Fruit fly (Drosophila melanogaster) whole organism, embryonic: ENCODE data around the gene CG1463.
A peak's percentile ranks its signal among the peaks of the same experiment; 100 is the strongest.

Experiments used
- BEAF-32 ChIP-seq: fragments of 200-800 bp; sonication (Bioruptor generic); optimal IDR thresholded peaks from 3 replicates; lab custom pipeline; 2017; ENCODE audit warnings: missing biosample characterization, missing genetic modification characterization, mild to moderate bottlenecking, moderate library complexity, missing genetic modification reagents
- CG10267 ChIP-seq: fragments of 200-800 bp; sonication (Bioruptor generic); optimal IDR thresholded peaks from 2 replicates; lab custom pipeline; 2018; ENCODE audit warnings: missing biosample characterization, mild to moderate bottlenecking, missing genetic modification characterization, moderate library complexity
- CG10543 ChIP-seq: fragments of 200-800 bp; sonication (Bioruptor generic); optimal IDR thresholded peaks from 3 replicates; lab custom pipeline; 2017; ENCODE audit warnings: missing biosample characterization, mild to moderate bottlenecking, missing genetic modification characterization, moderate library complexity
- CG12155 ChIP-seq: fragments of 200-800 bp; sonication (Bioruptor generic); optimal IDR thresholded peaks from 3 replicates; lab custom pipeline; 2016; ENCODE audit warnings: missing biosample characterization, missing genetic modification characterization
- CG12236 ChIP-seq: fragments of 200-800 bp; sonication (Bioruptor generic); optimal IDR thresholded peaks from 2 replicates; lab custom pipeline; 2016; ENCODE audit warnings: missing biosample characterization, missing genetic modification characterization
- CG12391 ChIP-seq: fragments of 200-800 bp; sonication (Bioruptor generic); optimal IDR thresholded peaks from 3 replicates; lab custom pipeline; 2018; ENCODE audit warnings: missing biosample characterization, mild to moderate bottlenecking, missing genetic modification characterization, moderate library complexity
- CG12769 ChIP-seq: fragments of 200-800 bp; sonication (Bioruptor generic); optimal IDR thresholded peaks from 2 replicates; lab custom pipeline; 2019; ENCODE audit warnings: missing biosample characterization, mild to moderate bottlenecking, missing genetic modification characterization, moderate library complexity
- CG13287 ChIP-seq: fragments of 200-800 bp; sonication (Bioruptor generic); IDR thresholded peaks from 2 replicates; pipeline ENCODE4 v1.3.6; 2022; ENCODE audit warnings: missing biosample characterization, missing genetic modification characterization; ENCODE audit not compliant: partially characterized antibody
- CG14441 ChIP-seq: fragments of 200-800 bp; sonication (Bioruptor generic); IDR thresholded peaks from 2 replicates; pipeline ENCODE4 v1.3.6; 2022; ENCODE audit warnings: missing biosample characterization, missing genetic modification characterization
- CG15479 ChIP-seq: fragments of 200-800 bp; sonication (Bioruptor generic); optimal IDR thresholded peaks from 3 replicates; lab custom pipeline; 2019; ENCODE audit warnings: missing biosample characterization, mild to moderate bottlenecking, missing genetic modification characterization, moderate library complexity
- CG18599 ChIP-seq: fragments of 200-800 bp; sonication (Bioruptor generic); optimal IDR thresholded peaks from 3 replicates; lab custom pipeline; 2017; ENCODE audit warnings: missing biosample characterization, missing genetic modification characterization, mild to moderate bottlenecking, moderate library complexity, missing genetic modification reagents
- CG2712 ChIP-seq: fragments of 200-800 bp; optimal IDR thresholded peaks from 3 replicates; lab custom pipeline; 2019; ENCODE audit warnings: missing biosample characterization, mild to moderate bottlenecking, missing genetic modification characterization, moderate library complexity
- CG34376 ChIP-seq: fragments of 200-800 bp; sonication (Bioruptor generic); optimal IDR thresholded peaks from 2 replicates; lab custom pipeline; 2018; ENCODE audit warnings: missing biosample characterization, mild to moderate bottlenecking, missing genetic modification characterization
- CG34422 ChIP-seq: fragments of 200-800 bp; sonication (Bioruptor generic); IDR thresholded peaks from 3 replicates; pipeline ENCODE4 v1.3.6; 2022; ENCODE audit warnings: missing biosample characterization, missing genetic modification characterization
- CG3847 ChIP-seq: fragments of 200-800 bp; sonication (Bioruptor generic); IDR thresholded peaks from 2 replicates; pipeline ENCODE4 v1.3.6; 2022; ENCODE audit warnings: missing biosample characterization, missing genetic modification characterization
- CG3995 ChIP-seq: fragments of 200-800 bp; sonication (Bioruptor generic); optimal IDR thresholded peaks from 3 replicates; lab custom pipeline; 2016; ENCODE audit warnings: missing biosample characterization, missing genetic modification characterization
- CG4617 ChIP-seq: fragments of 200-800 bp; sonication (Bioruptor generic); optimal IDR thresholded peaks from 3 replicates; lab custom pipeline; 2016; ENCODE audit warnings: missing biosample characterization, missing genetic modification characterization, borderline replicate concordance
- CG4730 ChIP-seq: fragments of 200-800 bp; sonication (Bioruptor generic); IDR thresholded peaks from 2 replicates; pipeline ENCODE4 v1.3.6; 2022; ENCODE audit warnings: missing biosample characterization, missing genetic modification characterization
- CG4854 ChIP-seq: fragments of 200-800 bp; sonication (Bioruptor generic); optimal IDR thresholded peaks from 2 replicates; lab custom pipeline; 2016; ENCODE audit warnings: missing biosample characterization, missing genetic modification characterization, inconsistent platforms
- CG6272 ChIP-seq: fragments of 200-800 bp; sonication (Bioruptor generic); IDR thresholded peaks from 2 replicates; pipeline ENCODE4 v1.3.6; 2022; ENCODE audit warnings: missing biosample characterization, missing genetic modification characterization
- CG6791 ChIP-seq: fragments of 200-800 bp; sonication (Bioruptor generic); IDR thresholded peaks from 3 replicates; pipeline ENCODE4 v1.3.6; 2022; ENCODE audit warnings: missing biosample characterization, missing genetic modification characterization; ENCODE audit not compliant: partially characterized antibody
- CG9437 ChIP-seq: fragments of 200-800 bp; sonication (Bioruptor generic); optimal IDR thresholded peaks from 2 replicates; lab custom pipeline; 2018; ENCODE audit warnings: missing biosample characterization, mild to moderate bottlenecking, missing genetic modification characterization
- Dll ChIP-seq: fragments of 200-800 bp; sonication (Bioruptor generic); IDR thresholded peaks from 4 replicates; pipeline ENCODE4 v1.3.6; 2022; ENCODE audit warnings: missing biosample characterization, missing genetic modification characterization; ENCODE audit not compliant: partially characterized antibody
- Fer1 ChIP-seq: fragments of 200-800 bp; sonication (Bioruptor generic); optimal IDR thresholded peaks from 2 replicates; lab custom pipeline; 2017; ENCODE audit warnings: missing biosample characterization, mild to moderate bottlenecking, missing genetic modification characterization
- Fer2 ChIP-seq: fragments of 200-800 bp; sonication (Bioruptor generic); optimal IDR thresholded peaks from 2 replicates; lab custom pipeline; 2018; ENCODE audit warnings: missing biosample characterization, mild to moderate bottlenecking, missing genetic modification characterization, moderate library complexity
- Hand ChIP-seq: fragments of 200-800 bp; sonication (Bioruptor generic); optimal IDR thresholded peaks from 2 replicates; lab custom pipeline; 2017; ENCODE audit warnings: mild to moderate bottlenecking, missing biosample characterization, missing genetic modification reagents, missing genetic modification characterization
- Lhr ChIP-seq: fragments of 200-800 bp; sonication (Bioruptor generic); optimal IDR thresholded peaks from 3 replicates; lab custom pipeline; 2017; ENCODE audit warnings: mild to moderate bottlenecking, missing biosample characterization, missing genetic modification reagents, missing genetic modification characterization
- Meics ChIP-seq: fragments of 200-800 bp; sonication (Bioruptor generic); optimal IDR thresholded peaks from 2 replicates; lab custom pipeline; 2017; ENCODE audit warnings: missing biosample characterization, mild to moderate bottlenecking, missing genetic modification characterization
- Oli ChIP-seq: fragments of 200-800 bp; sonication (Bioruptor generic); optimal IDR thresholded peaks from 2 replicates; lab custom pipeline; 2018; ENCODE audit warnings: missing biosample characterization, mild to moderate bottlenecking, missing genetic modification characterization, moderate library complexity
- Side ChIP-seq: fragments of 200-800 bp; sonication (Bioruptor generic); optimal IDR thresholded peaks from 2 replicates; lab custom pipeline; 2016; ENCODE audit warnings: missing biosample characterization, missing genetic modification characterization
- Six4 ChIP-seq: fragments of 200-800 bp; sonication (Bioruptor generic); optimal IDR thresholded peaks from 2 replicates; lab custom pipeline; 2016; ENCODE audit warnings: missing biosample characterization, missing genetic modification characterization
- Sry-δ ChIP-seq: fragments of 200-800 bp; sonication (Bioruptor generic); optimal IDR thresholded peaks from 2 replicates; lab custom pipeline; 2016; ENCODE audit warnings: missing biosample characterization, missing genetic modification characterization
- TFAM ChIP-seq: fragments of 200-800 bp; sonication (Bioruptor generic); optimal IDR thresholded peaks from 2 replicates; lab custom pipeline; 2017; ENCODE audit warnings: missing biosample characterization, missing genetic modification characterization, inconsistent platforms
- Vsx1 ChIP-seq: fragments of 200-800 bp; sonication (Bioruptor generic); optimal IDR thresholded peaks from 2 replicates; lab custom pipeline; 2017; ENCODE audit warnings: missing biosample characterization, mild to moderate bottlenecking, missing genetic modification characterization, missing genetic modification reagents
- bbx ChIP-seq: fragments of 200-800 bp; sonication (Bioruptor generic); IDR thresholded peaks from 2 replicates; pipeline ENCODE4 v1.3.6; 2022; ENCODE audit warnings: missing biosample characterization, missing genetic modification characterization; ENCODE audit not compliant: partially characterized antibody
- chinmo ChIP-seq: fragments of 200-800 bp; sonication (Bioruptor generic); IDR thresholded peaks from 4 replicates; pipeline ENCODE4 v1.3.6; 2022; ENCODE audit warnings: missing biosample characterization, missing genetic modification characterization; ENCODE audit not compliant: partially characterized antibody
- crp ChIP-seq, 2 experiments: fragments of 200-800 bp; sonication (Bioruptor generic); optimal IDR thresholded peaks; 2 replicates in 1 of 2; 3 replicates in 1 of 2; lab custom pipeline; 2017; ENCODE audit warnings: missing biosample characterization in 2 of 2, missing genetic modification characterization in 2 of 2, mild to moderate bottlenecking in 1 of 2, moderate library complexity in 1 of 2
- ind ChIP-seq: fragments of 200-800 bp; sonication (Bioruptor generic); optimal IDR thresholded peaks from 3 replicates; lab custom pipeline; 2016; ENCODE audit warnings: missing biosample characterization, missing genetic modification characterization
- insv ChIP-seq, 2 experiments: fragments of 200-800 bp; sonication (Bioruptor generic); optimal IDR thresholded peaks; 3 replicates each; lab custom pipeline; 2016 to 2018; ENCODE audit warnings: missing biosample characterization in 2 of 2, missing genetic modification characterization in 2 of 2
- inv ChIP-seq: fragments of 200-800 bp; sonication (Bioruptor generic); IDR thresholded peaks from 2 replicates; pipeline ENCODE4 v1.3.6; 2022; ENCODE audit warnings: missing biosample characterization, missing genetic modification characterization; ENCODE audit not compliant: partially characterized antibody
- jigr1 ChIP-seq: fragments of 200-800 bp; sonication (Bioruptor generic); IDR thresholded peaks from 3 replicates; pipeline ENCODE4 v1.3.6; 2022; ENCODE audit warnings: missing biosample characterization, missing genetic modification characterization
- lilli ChIP-seq: fragments of 200-800 bp; sonication (Bioruptor generic); optimal IDR thresholded peaks from 3 replicates; lab custom pipeline; 2016; ENCODE audit warnings: missing biosample characterization, missing genetic modification characterization
- pita ChIP-seq: fragments of 200-800 bp; sonication (Bioruptor generic); optimal IDR thresholded peaks from 2 replicates; lab custom pipeline; 2017; ENCODE audit warnings: missing biosample characterization, mild to moderate bottlenecking, missing genetic modification characterization
- psq ChIP-seq: fragments of 200-800 bp; sonication (Bioruptor generic); optimal IDR thresholded peaks from 2 replicates; lab custom pipeline; 2017; ENCODE audit warnings: missing biosample characterization, missing genetic modification characterization
- run ChIP-seq: fragments of 200-800 bp; sonication (Bioruptor generic); optimal IDR thresholded peaks from 3 replicates; lab custom pipeline; 2018; ENCODE audit warnings: missing biosample characterization, mild to moderate bottlenecking, missing genetic modification characterization
- tna ChIP-seq: fragments of 200-800 bp; sonication (Bioruptor generic); IDR thresholded peaks from 2 replicates; pipeline ENCODE4 v1.3.6; 2022; ENCODE audit warnings: missing biosample characterization, missing genetic modification characterization; ENCODE audit not compliant: partially characterized antibody
- toy ChIP-seq: fragments of 200-800 bp; sonication (Bioruptor generic); IDR thresholded peaks from 2 replicates; pipeline ENCODE4 v1.3.6; 2022; ENCODE audit warnings: missing biosample characterization, missing genetic modification characterization
- trem ChIP-seq: fragments of 200-800 bp; optimal IDR thresholded peaks from 3 replicates; lab custom pipeline; 2019; ENCODE audit warnings: missing biosample characterization, mild to moderate bottlenecking, missing genetic modification characterization, moderate library complexity
- vnd ChIP-seq: fragments of 200-800 bp; sonication (Bioruptor generic); IDR thresholded peaks from 3 replicates; pipeline ENCODE4 v1.3.6; 2022; ENCODE audit warnings: missing biosample characterization, missing genetic modification characterization; ENCODE audit not compliant: partially characterized antibody

Gene CG1463

DNA sequence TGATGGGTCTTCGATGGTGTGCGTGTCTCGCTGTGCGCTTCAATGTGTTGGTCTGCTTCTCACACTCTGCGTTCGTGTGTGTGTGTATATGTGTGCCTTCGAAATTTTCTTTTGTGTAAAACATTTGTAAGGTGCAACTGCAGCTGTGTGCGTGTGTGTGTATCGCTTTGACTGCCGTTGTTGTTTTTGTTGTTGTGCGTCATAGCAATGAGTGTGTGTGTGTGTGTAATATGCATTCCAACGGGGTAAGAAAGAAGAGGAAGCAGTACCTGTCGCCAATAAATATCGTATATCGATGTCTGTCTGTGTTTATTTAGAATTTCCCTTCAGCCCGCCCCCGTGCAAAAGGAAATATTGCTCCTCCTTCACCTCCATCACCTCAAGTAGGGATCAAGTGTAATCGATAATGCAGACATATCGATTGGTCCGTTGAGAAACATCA lies 42.8 kb upstream of the CG1463 start (continued):
- TF ChIP-seq CG4617 (GFP tag; lab: Kevin White, UChicago) (peak; percentile 22), CG12236 (GFP tag; lab: Kevin White, UChicago) (no peak), Six4 (GFP tag; lab: Kevin White, UChicago) (no peak), pita (GFP tag; lab: Kevin White, UChicago) (no peak), CG6791 (GFP tag; lab: Robert Waterston, UW) (peak; percentile 81), CG14441 (GFP tag; lab: Robert Waterston, UW) (no peak), CG2712 (peak; percentile 28), TFAM (GFP tag; lab: Kevin White, UChicago) (no peak), CG3995 (GFP tag; lab: Kevin White, UChicago) (peak; percentile 75), CG15479 (peak; percentile 63), run (tag; lab: Kevin White, UChicago) (no peak), BEAF-32 (GFP tag; lab: Kevin White, UChicago) (peak; percentile 36), Vsx1 (no peak), insv (GFP tag; optimal IDR thresholded peaks at IDR 0.05; lab: Kevin White, UChicago) (peak in 1 of 2 experiments; percentile 61), CG13287 (GFP tag; lab: Robert Waterston, UW) (no peak; the same call in 1 of the 2 replicates), CG9437 (peak; percentile 3), crp (GFP tag; optimal IDR thresholded peaks at IDR 0.05; lab: Kevin White, UChicago) (no peak), CG12391 (tag; lab: Kevin White, UChicago) (no peak), CG34376 (GFP tag; lab: Kevin White, UChicago) (peak; percentile 40), ind (GFP tag; lab: Kevin White, UChicago) (no peak), toy (GFP tag; lab: Robert Waterston, UW) (no peak), jigr1 (GFP tag; lab: Robert Waterston, UW) (no peak), Sry-δ (peak; percentile 57), Hand (no peak), lilli (GFP tag; lab: Kevin White, UChicago) (no peak), Fer2 (tag; lab: Kevin White, UChicago) (no peak), CG10267 (tag; lab: Kevin White, UChicago) (peak; percentile 36), Meics (no peak), CG6272 (GFP tag; lab: Robert Waterston, UW) (no peak), Side (GFP tag; lab: Kevin White, UChicago) (peak; percentile 34), CG18599 (GFP tag; lab: Kevin White, UChicago) (peak; percentile 34), Oli (tag; lab: Kevin White, UChicago) (no peak), CG34422 (GFP tag; lab: Robert Waterston, UW) (peak; percentile 51; the same call in 1 of the 3 replicates), Fer1 (GFP tag; lab: Kevin White, UChicago) (peak; percentile 11), CG4854 (GFP tag; lab: Kevin White, UChicago) (no peak), bbx (GFP tag; lab: Robert Waterston, UW) (peak; percentile 78), inv (GFP tag; lab: Robert Waterston, UW) (0 out of 2 replicates have a peak, but pooled peaks have one; percentile 13), Dll (GFP tag; lab: Robert Waterston, UW) (peak; percentile 19; the same call in 1 of the 4 replicates), vnd (0 out of 3 replicates have a peak, but pooled peaks have one; percentile 25), chinmo (GFP tag; lab: Robert Waterston, UW) (peak; percentile 93), CG3847 (GFP tag; lab: Robert Waterston, UW) (no peak), Lhr (GFP tag; lab: Kevin White, UChicago) (no peak), trem (peak; percentile 26), psq (peak; percentile 19), tna (no peak; the same call in 1 of the 2 replicates), CG4730 (GFP tag; lab: Robert Waterston, UW) (no peak), CG12155 (GFP tag; lab: Kevin White, UChicago) (peak; percentile 63), CG12769 (tag; lab: Kevin White, UChicago) (peak; percentile 32), CG10543 (no peak)
